Fruit fly (Drosophila melanogaster) whole organism, prepupa: ENCODE data around the gene CG1999.
A peak's percentile ranks its signal among the peaks of the same experiment; 100 is the strongest.

Source experiments
- CG10631 ChIP-seq: fragments of 200-800 bp; sonication (Bioruptor generic); optimal IDR thresholded peaks from 2 replicates; lab custom pipeline; 2016; ENCODE audit warnings: missing biosample characterization, missing genetic modification characterization
- CG10669 ChIP-seq: fragments of 200-800 bp; sonication (Bioruptor generic); optimal IDR thresholded peaks from 3 replicates; lab custom pipeline; 2018; ENCODE audit warnings: missing biosample characterization, mild to moderate bottlenecking, missing genetic modification characterization, moderate library complexity
- CG11294 ChIP-seq: fragments of 200-800 bp; sonication (Bioruptor generic); IDR thresholded peaks from 2 replicates; pipeline ENCODE4 v1.3.6; 2022; ENCODE audit warnings: missing biosample characterization, missing genetic modification characterization
- CG11762 ChIP-seq: fragments of 200-800 bp; sonication (Bioruptor generic); optimal IDR thresholded peaks from 3 replicates; lab custom pipeline; 2016; ENCODE audit warnings: missing biosample characterization, missing genetic modification characterization; ENCODE audit not compliant: insufficient read depth
- CG11902 ChIP-seq: fragments of 200-800 bp; sonication (Bioruptor generic); optimal IDR thresholded peaks from 3 replicates; lab custom pipeline; 2016; ENCODE audit warnings: missing biosample characterization, missing genetic modification characterization
- CG1621 ChIP-seq: fragments of 200-800 bp; sonication (Bioruptor generic); optimal IDR thresholded peaks from 3 replicates; lab custom pipeline; 2018; ENCODE audit warnings: missing biosample characterization, mild to moderate bottlenecking, missing genetic modification characterization
- CG32006 ChIP-seq: fragments of 200-800 bp; sonication (Bioruptor generic); optimal IDR thresholded peaks from 3 replicates; lab custom pipeline; 2017; ENCODE audit warnings: missing biosample characterization, mild to moderate bottlenecking, missing genetic modification characterization
- CG3919 ChIP-seq: fragments of 200-800 bp; sonication (Bioruptor generic); optimal IDR thresholded peaks from 3 replicates; lab custom pipeline; 2016; ENCODE audit warnings: missing biosample characterization, missing genetic modification characterization
- CG4318 ChIP-seq: fragments of 200-800 bp; sonication (Bioruptor generic); optimal IDR thresholded peaks from 3 replicates; lab custom pipeline; 2017; ENCODE audit warnings: missing biosample characterization, mild to moderate bottlenecking, missing genetic modification characterization
- CG6163 ChIP-seq: fragments of 200-800 bp; sonication (Bioruptor generic); IDR thresholded peaks from 3 replicates; pipeline ENCODE4 v1.3.6; 2022; ENCODE audit warnings: missing biosample characterization, missing genetic modification characterization
- CG6276 ChIP-seq: fragments of 200-800 bp; sonication (Bioruptor generic); optimal IDR thresholded peaks from 2 replicates; lab custom pipeline; 2017; ENCODE audit warnings: missing biosample characterization, mild to moderate bottlenecking, missing genetic modification characterization
- CG6792 ChIP-seq: fragments of 200-800 bp; sonication (Bioruptor generic); optimal IDR thresholded peaks from 3 replicates; lab custom pipeline; 2016; ENCODE audit warnings: missing biosample characterization, missing genetic modification characterization
- CG6808 ChIP-seq: fragments of 200-800 bp; sonication (Bioruptor generic); optimal IDR thresholded peaks from 3 replicates; lab custom pipeline; 2017; ENCODE audit warnings: missing biosample characterization, missing genetic modification characterization, mild to moderate bottlenecking, moderate library complexity, missing genetic modification reagents
- CG6854 ChIP-seq: fragments of 200-800 bp; sonication (Bioruptor generic); optimal IDR thresholded peaks from 2 replicates; lab custom pipeline; 2017; ENCODE audit warnings: missing biosample characterization, mild to moderate bottlenecking, missing genetic modification characterization
- CG7368 ChIP-seq: fragments of 200-800 bp; sonication (Bioruptor generic); optimal IDR thresholded peaks from 3 replicates; lab custom pipeline; 2016; ENCODE audit warnings: missing biosample characterization, missing genetic modification characterization
- CG8119 ChIP-seq: fragments of 200-800 bp; sonication (Bioruptor generic); IDR thresholded peaks from 3 replicates; pipeline ENCODE4 v1.3.6; 2022; ENCODE audit warnings: missing biosample characterization, missing genetic modification characterization
- CG8319 ChIP-seq: fragments of 200-800 bp; sonication (Bioruptor generic); optimal IDR thresholded peaks from 3 replicates; lab custom pipeline; 2016; ENCODE audit warnings: missing biosample characterization, missing genetic modification characterization
- CG8632 ChIP-seq: fragments of 200-800 bp; sonication (Bioruptor generic); optimal IDR thresholded peaks from 3 replicates; lab custom pipeline; 2016; ENCODE audit warnings: missing biosample characterization, missing genetic modification characterization
- CG9139 ChIP-seq: fragments of 200-800 bp; sonication (Bioruptor generic); optimal IDR thresholded peaks from 3 replicates; lab custom pipeline; 2017; ENCODE audit warnings: missing biosample characterization, mild to moderate bottlenecking, missing genetic modification characterization
- Eip75B ChIP-seq: fragments of 200-800 bp; sonication (Bioruptor generic); optimal IDR thresholded peaks from 3 replicates; lab custom pipeline; 2016; ENCODE audit warnings: missing biosample characterization, missing genetic modification characterization
- Eip78C ChIP-seq: fragments of 200-800 bp; sonication (Bioruptor generic); peaks from one replicate; lab custom pipeline; 2016; ENCODE audit warnings: missing biosample characterization, missing genetic modification characterization
- Ets96B ChIP-seq: fragments of 200-800 bp; optimal IDR thresholded peaks from 2 replicates; lab custom pipeline; 2019; ENCODE audit warnings: missing biosample characterization, mild to moderate bottlenecking, missing genetic modification characterization, moderate library complexity
- Gug ChIP-seq: fragments of 200-800 bp; sonication (Bioruptor generic); IDR thresholded peaks from 2 replicates; pipeline ENCODE4 v1.3.6; 2022; ENCODE audit warnings: missing biosample characterization, missing genetic modification characterization
- Hr4 ChIP-seq: fragments of 200-800 bp; sonication (Bioruptor generic); optimal IDR thresholded peaks from 3 replicates; lab custom pipeline; 2016; ENCODE audit warnings: missing biosample characterization, missing genetic modification characterization
- Lpt ChIP-seq: fragments of 200-800 bp; sonication (Bioruptor generic); optimal IDR thresholded peaks from 3 replicates; lab custom pipeline; 2016; ENCODE audit warnings: missing biosample characterization, missing genetic modification characterization
- Met ChIP-seq: fragments of 200-800 bp; sonication (Bioruptor generic); optimal IDR thresholded peaks from 3 replicates; lab custom pipeline; 2016; ENCODE audit warnings: missing biosample characterization, missing genetic modification characterization
- OdsH ChIP-seq: fragments of 200-800 bp; sonication (Bioruptor generic); optimal IDR thresholded peaks from 3 replicates; lab custom pipeline; 2016; ENCODE audit warnings: missing biosample characterization, missing genetic modification characterization
- Sox102F ChIP-seq: fragments of 200-800 bp; sonication (Bioruptor generic); optimal IDR thresholded peaks from 2 replicates; lab custom pipeline; 2016; ENCODE audit warnings: missing biosample characterization, mild to moderate bottlenecking, missing genetic modification characterization
- Sox14 ChIP-seq: fragments of 200-800 bp; sonication (Bioruptor generic); optimal IDR thresholded peaks from 3 replicates; lab custom pipeline; 2016; ENCODE audit warnings: missing biosample characterization, missing genetic modification characterization
- Sox15 ChIP-seq: fragments of 200-800 bp; sonication (Bioruptor generic); optimal IDR thresholded peaks from 3 replicates; lab custom pipeline; 2016; ENCODE audit warnings: missing biosample characterization, missing genetic modification characterization
- achi ChIP-seq: fragments of 200-800 bp; sonication (Bioruptor generic); optimal IDR thresholded peaks from 3 replicates; lab custom pipeline; 2016; ENCODE audit warnings: missing biosample characterization, missing genetic modification characterization
- dac ChIP-seq: fragments of 200-800 bp; sonication (Bioruptor generic); optimal IDR thresholded peaks from 2 replicates; lab custom pipeline; 2017; ENCODE audit warnings: missing biosample characterization, mild to moderate bottlenecking, missing genetic modification characterization
- dsx ChIP-seq: fragments of 200-800 bp; optimal IDR thresholded peaks from 3 replicates; lab custom pipeline; 2019; ENCODE audit warnings: missing biosample characterization, mild to moderate bottlenecking, missing genetic modification characterization, moderate library complexity; ENCODE audit not compliant: poor library complexity, severe bottlenecking
- esn ChIP-seq: fragments of 200-800 bp; sonication (Bioruptor generic); optimal IDR thresholded peaks from 2 replicates; lab custom pipeline; 2016; ENCODE audit warnings: missing biosample characterization, mild to moderate bottlenecking, missing genetic modification characterization, moderate library complexity
- fd59A ChIP-seq: fragments of 200-800 bp; sonication (Bioruptor generic); optimal IDR thresholded peaks from 2 replicates; lab custom pipeline; 2017; ENCODE audit warnings: missing biosample characterization, mild to moderate bottlenecking, missing genetic modification characterization, missing genetic modification reagents
- fd85E ChIP-seq: fragments of 200-800 bp; sonication (Bioruptor generic); optimal IDR thresholded peaks from 3 replicates; lab custom pipeline; 2016; ENCODE audit warnings: missing biosample characterization, missing genetic modification characterization
- fkh ChIP-seq: fragments of 200-800 bp; sonication (Bioruptor generic); optimal IDR thresholded peaks from 3 replicates; lab custom pipeline; 2017; ENCODE audit warnings: missing biosample characterization, mild to moderate bottlenecking, missing genetic modification characterization, moderate library complexity
- lz ChIP-seq: fragments of 200-800 bp; sonication (Bioruptor generic); optimal IDR thresholded peaks from 3 replicates; lab custom pipeline; 2016; ENCODE audit warnings: missing biosample characterization, missing genetic modification characterization
- net ChIP-seq: fragments of 200-800 bp; sonication (Bioruptor generic); optimal IDR thresholded peaks from 3 replicates; lab custom pipeline; 2016; ENCODE audit warnings: missing biosample characterization, missing genetic modification characterization
- pdm3 ChIP-seq: fragments of 200-800 bp; sonication (Bioruptor generic); optimal IDR thresholded peaks from 3 replicates; lab custom pipeline; 2016; ENCODE audit warnings: missing biosample characterization, missing genetic modification characterization
- ss ChIP-seq, 2 experiments: fragments of 200-800 bp; sonication (Bioruptor generic); optimal IDR thresholded peaks; 2 replicates in 1 of 2; 3 replicates in 1 of 2; lab custom pipeline; 2017 to 2018; ENCODE audit warnings: mild to moderate bottlenecking in 2 of 2, missing biosample characterization in 2 of 2, missing genetic modification characterization in 2 of 2, moderate library complexity in 1 of 2
- svp ChIP-seq: fragments of 200-800 bp; sonication (Bioruptor generic); peaks from one replicate; lab custom pipeline; 2016; ENCODE audit warnings: missing biosample characterization, missing genetic modification characterization
- topi ChIP-seq: fragments of 200-800 bp; sonication (Bioruptor generic); optimal IDR thresholded peaks from 3 replicates; lab custom pipeline; 2016; ENCODE audit warnings: missing biosample characterization, missing genetic modification characterization
- vri ChIP-seq: fragments of 200-800 bp; sonication (Bioruptor generic); optimal IDR thresholded peaks from 3 replicates; lab custom pipeline; 2016; ENCODE audit warnings: missing biosample characterization, mild to moderate bottlenecking, missing genetic modification characterization

The CG1999 gene

DNA sequence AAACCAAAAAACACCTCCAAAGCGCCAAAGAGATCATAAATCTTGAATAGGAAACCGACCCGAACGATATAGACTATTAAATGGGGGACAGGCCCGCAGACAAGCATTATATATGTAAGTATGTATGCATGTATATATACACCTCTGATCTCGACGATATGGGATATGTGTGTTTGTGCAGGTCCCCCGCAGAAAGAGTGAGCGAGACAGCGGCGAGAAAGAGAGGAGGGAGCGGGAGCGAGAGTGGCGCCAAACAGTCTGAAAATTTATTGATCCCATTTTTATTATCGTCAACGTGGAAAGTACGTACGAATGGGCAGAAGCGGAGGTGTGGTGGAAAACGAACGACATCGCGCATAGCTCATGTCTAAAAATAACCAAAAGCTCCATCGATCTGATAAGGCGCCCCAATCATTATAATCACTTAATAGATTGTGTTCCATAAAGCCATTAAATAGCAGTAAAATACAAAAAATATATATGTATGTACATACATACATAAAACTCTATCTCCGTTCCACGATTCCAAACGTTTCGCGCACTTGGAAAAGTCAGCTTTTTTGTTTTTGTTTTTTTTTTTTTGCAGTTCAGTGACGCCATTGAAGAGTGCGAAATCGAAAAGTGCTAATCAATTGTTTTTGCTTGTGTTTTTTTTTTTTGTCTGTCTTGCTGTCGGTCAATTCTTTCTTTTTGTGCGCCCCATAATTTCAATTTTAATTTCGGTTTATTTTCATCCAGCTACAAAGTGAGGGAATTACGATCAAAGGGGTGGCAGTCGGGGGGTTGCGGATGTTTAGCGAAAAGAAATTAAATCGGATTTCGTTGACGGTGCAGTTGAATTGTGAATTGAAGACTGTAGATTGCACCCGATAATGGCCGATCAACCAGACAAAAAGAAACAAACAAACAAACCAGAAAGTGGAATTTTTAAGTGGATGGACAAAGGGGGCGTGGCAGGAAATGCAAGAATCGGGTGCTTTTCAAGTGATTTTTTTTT, 41.1 kb upstream of the CG1999 start:
- TF ChIP-seq fkh (GFP tag; lab: Kevin White, UChicago) = peak; percentile 22
- peak; percentile 53 for TF ChIP-seq vri
- TF ChIP-seq svp = peak; percentile 81
- TF ChIP-seq Eip78C (GFP tag; lab: Kevin White, UChicago) = peak; percentile 47
- TF ChIP-seq CG8632 = no peak
- TF ChIP-seq Gug (GFP tag; lab: Robert Waterston, UW) = no peak
- TF ChIP-seq, all 60 proteins: peak for 4

DNA sequence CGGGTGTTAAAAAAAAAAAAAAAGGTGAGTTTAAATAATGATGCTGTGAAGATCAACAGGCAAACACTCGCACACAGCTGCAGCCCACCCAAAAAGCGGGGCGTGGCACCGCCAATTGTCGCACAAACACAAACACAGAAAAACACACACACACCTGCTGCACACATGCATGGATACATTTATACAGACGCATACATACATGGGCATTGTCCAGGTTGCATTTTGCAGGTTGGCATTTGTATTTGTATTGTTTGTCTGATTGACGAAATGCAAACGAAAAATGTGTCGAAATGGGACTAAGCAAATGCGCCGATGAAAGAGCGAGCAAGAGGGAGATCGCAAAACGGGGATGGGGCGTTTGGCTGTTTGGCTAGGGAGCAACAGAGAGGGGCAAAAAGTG, 40.1 kb upstream of the CG1999 start:
- TF ChIP-seq Lpt (GFP tag; lab: Kevin White, UChicago) (no peak), fkh (GFP tag; lab: Kevin White, UChicago) (peak; percentile 62)

DNA sequence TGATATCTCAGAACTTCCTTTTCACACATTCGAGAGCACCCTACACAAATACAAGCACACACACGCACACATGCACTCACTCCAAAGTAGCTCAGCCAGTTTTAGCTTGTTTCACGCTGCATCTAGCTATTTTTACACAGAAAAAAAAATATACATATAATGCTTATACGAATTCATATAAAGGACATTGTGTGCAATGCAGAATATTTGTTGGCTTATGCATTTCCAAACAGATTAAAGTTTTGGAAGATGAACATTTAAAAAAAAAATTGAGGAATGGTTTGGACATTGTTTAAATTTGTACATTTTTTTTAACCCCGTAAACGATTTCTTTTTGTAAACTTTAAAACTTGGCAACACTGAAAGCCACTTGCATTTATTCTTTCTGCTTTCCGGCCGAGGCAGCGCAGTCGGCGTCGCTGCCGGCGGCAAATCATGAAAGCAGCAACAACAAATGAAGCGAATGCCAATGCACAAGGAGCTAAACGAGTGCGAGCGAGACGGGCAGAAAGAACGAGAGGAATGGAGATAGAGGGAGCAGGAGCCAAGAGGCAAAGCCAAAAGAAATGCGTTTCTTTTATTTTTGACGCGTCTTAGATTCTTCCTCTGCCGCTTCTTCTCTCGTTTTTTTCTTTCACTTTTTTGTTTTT, 39.4 kb upstream of the CG1999 start:
- TF ChIP-seq net (GFP tag; lab: Kevin White, UChicago) = peak; percentile 79
- peak; percentile 90 for TF ChIP-seq lz (GFP tag; lab: Kevin White, UChicago)
- TF ChIP-seq CG11762 (GFP tag; lab: Kevin White, UChicago) = peak; percentile 67
- peak; percentile 82 for TF ChIP-seq fd59A
- peak; percentile 87 for TF ChIP-seq CG6792 (GFP tag; lab: Kevin White, UChicago)
- TF ChIP-seq Met (GFP tag; lab: Kevin White, UChicago) = peak; percentile 88
- peak; percentile 55 to 74 for TF ChIP-seq ss (GFP tag; optimal IDR thresholded peaks at IDR 0.05; lab: Kevin White, UChicago)
- peak; percentile 88 for TF ChIP-seq OdsH
- TF ChIP-seq Ets96B (tag; lab: Kevin White, UChicago) = peak; percentile 85
- TF ChIP-seq Eip75B (GFP tag; lab: Kevin White, UChicago) = peak; percentile 87
- peak; percentile 55 for TF ChIP-seq dsx (GFP tag; lab: Kevin White, UChicago)
- TF ChIP-seq Eip78C (GFP tag; lab: Kevin White, UChicago) = peak; percentile 95
- peak; percentile 85 for TF ChIP-seq achi (GFP tag; lab: Kevin White, UChicago)
- peak; percentile 93 for TF ChIP-seq topi
- no peak for TF ChIP-seq fd85E (GFP tag; lab: Kevin White, UChicago)
- peak; percentile 88 for TF ChIP-seq CG10669
- TF ChIP-seq svp = peak; percentile 89
- TF ChIP-seq CG6163 (GFP tag; lab: Robert Waterston, UW) = peak; percentile 70
- peak; percentile 77; the same call in 2 of the 3 replicates for TF ChIP-seq CG8119 (GFP tag; lab: Robert Waterston, UW)
- peak; percentile 76 for TF ChIP-seq Sox15 (GFP tag; lab: Kevin White, UChicago)
- TF ChIP-seq CG8632 = peak; percentile 79
- peak; percentile 90 for TF ChIP-seq CG10631 (GFP tag; lab: Kevin White, UChicago)
- peak; percentile 71 for TF ChIP-seq CG8319
- TF ChIP-seq CG3919 (GFP tag; lab: Kevin White, UChicago) = peak; percentile 87
- TF ChIP-seq fkh (GFP tag; lab: Kevin White, UChicago) = no peak
- TF ChIP-seq pdm3 (GFP tag; lab: Kevin White, UChicago) = peak; percentile 89
- TF ChIP-seq CG6276 (GFP tag; lab: Kevin White, UChicago) = peak; percentile 63
- peak; percentile 86 for TF ChIP-seq Hr4 (GFP tag; lab: Kevin White, UChicago)
- peak; percentile 64 for TF ChIP-seq CG11902 (GFP tag; lab: Kevin White, UChicago)
- TF ChIP-seq CG7368 (GFP tag; lab: Kevin White, UChicago) = peak; percentile 71
- TF ChIP-seq esn (GFP tag; lab: Kevin White, UChicago) = peak; percentile 90
- peak; percentile 74 for TF ChIP-seq CG1621 (tag; lab: Kevin White, UChicago)
- peak; percentile 50 for TF ChIP-seq dac (GFP tag; lab: Kevin White, UChicago)
- TF ChIP-seq Sox14 (GFP tag; lab: Kevin White, UChicago) = peak; percentile 90
- peak; percentile 75 for TF ChIP-seq CG9139 (GFP tag; lab: Kevin White, UChicago)
- TF ChIP-seq CG32006 (GFP tag; lab: Kevin White, UChicago) = peak; percentile 89
- TF ChIP-seq Sox102F = peak; percentile 90
- TF ChIP-seq CG11294 = peak; percentile 30; the same call in 1 of the 2 replicates
- TF ChIP-seq CG4318 (GFP tag; lab: Kevin White, UChicago) = peak; percentile 83
- no peak for TF ChIP-seq CG6854
- TF ChIP-seq CG6808 (GFP tag; lab: Kevin White, UChicago) = peak; percentile 85
